Worm (Caenorhabditis elegans) whole organism, early embryonic: ENCODE measurements around the gene Y56A3A.28.

Experiments used
- B0310.2 ChIP-seq: sonication (generic microtip); optimal IDR thresholded peaks from 2 replicates; lab custom pipeline; 2016; ENCODE audit warnings: mild to moderate bottlenecking, missing genetic modification characterization, missing compliant biosample characterization
- F13C5.2 ChIP-seq: sonication (generic microtip); optimal IDR thresholded peaks from 2 replicates; lab custom pipeline; 2017; ENCODE audit warnings: mild to moderate bottlenecking, missing genetic modification characterization, inconsistent platforms, missing compliant biosample characterization
- aly-1 ChIP-seq: sonication (generic microtip); optimal IDR thresholded peaks from 2 replicates; lab custom pipeline; 2016; ENCODE audit warnings: missing genetic modification characterization, missing compliant biosample characterization
- ama-1 ChIP-seq: fragments of 150-350 bp; optimal IDR thresholded peaks from 2 replicates; lab custom pipeline; 2014
- ceh-13 ChIP-seq: fragments of 200-800 bp; sonication (Bioruptor generic); optimal IDR thresholded peaks from 2 replicates; lab custom pipeline; 2018; ENCODE audit warnings: mild to moderate bottlenecking, missing genetic modification characterization, missing compliant biosample characterization
- ceh-36 ChIP-seq: sonication (generic microtip); optimal IDR thresholded peaks from 2 replicates; lab custom pipeline; 2016; ENCODE audit warnings: missing genetic modification characterization, inconsistent platforms, missing compliant biosample characterization
- ets-7 ChIP-seq: sonication (generic microtip); optimal IDR thresholded peaks from 2 replicates; lab custom pipeline; 2016; ENCODE audit warnings: missing genotype, missing genetic modification characterization, missing compliant biosample characterization
- flt-1 ChIP-seq: fragments of 200-800 bp; sonication (Bioruptor generic); IDR thresholded peaks from 2 replicates; pipeline ENCODE4 v1.3.6; 2022; ENCODE audit warnings: missing genetic modification characterization, missing compliant biosample characterization
- hmbx-1 ChIP-seq: sonication (generic microtip); optimal IDR thresholded peaks from 2 replicates; lab custom pipeline; 2016; ENCODE audit warnings: mild to moderate bottlenecking, missing genetic modification characterization, missing compliant biosample characterization
- hmg-4 ChIP-seq: fragments of 200-800 bp; sonication (Bioruptor generic); optimal IDR thresholded peaks from 2 replicates; lab custom pipeline; 2018; ENCODE audit warnings: mild to moderate bottlenecking, missing genetic modification characterization, missing compliant biosample characterization
- hnd-1 ChIP-seq: sonication (generic microtip); optimal IDR thresholded peaks from 2 replicates; lab custom pipeline; 2016; ENCODE audit warnings: missing genetic modification characterization, missing compliant biosample characterization
- pes-1 ChIP-seq: fragments of 200-800 bp; sonication (Bioruptor generic); IDR thresholded peaks from 2 replicates; pipeline ENCODE4 v1.3.6; 2022; ENCODE audit warnings: missing genetic modification reagents, missing genetic modification characterization, missing compliant biosample characterization
- scrt-1 ChIP-seq: fragments of 200-800 bp; sonication (Bioruptor generic); IDR thresholded peaks from 2 replicates; pipeline ENCODE4 v1.3.6; 2022; ENCODE audit warnings: missing genetic modification characterization, missing compliant biosample characterization
- sea-1 ChIP-seq: fragments of 200-800 bp; sonication (Bioruptor generic); conservative IDR thresholded peaks from 2 replicates; pipeline ENCODE4 v1.3.6; 2022; ENCODE audit warnings: missing genetic modification characterization, missing compliant biosample characterization
- tbx-11 ChIP-seq: fragments of 200-800 bp; sonication (Bioruptor generic); IDR thresholded peaks from 2 replicates; pipeline ENCODE4 v1.3.6; 2022; ENCODE audit warnings: missing genetic modification characterization, missing compliant biosample characterization
- tbx-37 ChIP-seq: fragments of 200-800 bp; sonication (Bioruptor generic); conservative IDR thresholded peaks from 2 replicates; pipeline ENCODE4 v1.3.6; 2022; ENCODE audit warnings: missing genetic modification reagents, missing genetic modification characterization, missing compliant biosample characterization
- tra-4 ChIP-seq: sonication (generic microtip); optimal IDR thresholded peaks from 2 replicates; lab custom pipeline; 2017; ENCODE audit warnings: missing genetic modification characterization, missing compliant biosample characterization

Gene Y56A3A.28

DNA sequence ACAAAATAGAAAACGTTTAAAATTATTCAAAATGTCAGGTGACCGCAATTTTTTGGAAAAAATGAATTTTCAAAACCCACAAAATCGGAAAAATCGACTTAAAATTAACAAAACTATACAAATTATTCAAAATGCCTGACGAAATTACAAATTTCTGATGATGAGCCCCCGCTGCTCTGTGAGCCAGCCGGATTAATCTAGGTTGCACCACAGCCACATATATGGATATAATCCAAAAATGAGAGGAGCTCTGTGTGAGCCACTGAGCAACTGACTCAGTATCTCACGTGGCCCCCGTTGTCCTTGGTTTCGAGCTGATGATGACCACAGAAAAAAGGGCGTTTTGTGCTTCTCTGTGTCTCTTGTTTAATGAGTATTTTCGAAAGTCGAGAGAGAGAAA lies 13.9 kb upstream of the Y56A3A.28 start:
- TF ChIP-seq sea-1 (GFP tag; lab: Robert Waterston, UW) (no peak), pes-1 (GFP tag; lab: Robert Waterston, UW) (no peak), hnd-1 (tag; lab: Kevin White, UChicago) (no peak), tra-4 (tag; lab: Kevin White, UChicago) (no peak), F13C5.2 (no peak)

DNA sequence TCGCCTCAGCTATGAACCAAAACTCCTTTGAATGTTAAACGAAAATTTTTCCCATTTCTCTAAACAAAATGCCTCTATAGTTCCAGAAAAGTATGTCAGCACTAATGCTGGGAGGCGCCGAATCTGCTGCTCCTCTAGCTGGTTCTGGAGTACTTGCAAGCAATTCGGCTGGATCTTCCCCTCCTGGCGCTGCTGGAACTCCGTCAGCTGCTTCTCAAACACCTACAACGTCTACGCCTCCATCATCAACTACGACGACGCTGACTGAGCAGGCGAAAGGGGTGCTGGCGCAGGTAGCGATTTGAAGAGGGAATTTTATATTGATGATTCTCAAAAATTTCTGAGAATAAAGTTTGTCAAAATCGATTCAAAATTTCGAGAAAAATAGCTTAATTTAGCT lies 11.3 kb upstream of the Y56A3A.28 start:
- TF ChIP-seq flt-1, result no peak

DNA sequence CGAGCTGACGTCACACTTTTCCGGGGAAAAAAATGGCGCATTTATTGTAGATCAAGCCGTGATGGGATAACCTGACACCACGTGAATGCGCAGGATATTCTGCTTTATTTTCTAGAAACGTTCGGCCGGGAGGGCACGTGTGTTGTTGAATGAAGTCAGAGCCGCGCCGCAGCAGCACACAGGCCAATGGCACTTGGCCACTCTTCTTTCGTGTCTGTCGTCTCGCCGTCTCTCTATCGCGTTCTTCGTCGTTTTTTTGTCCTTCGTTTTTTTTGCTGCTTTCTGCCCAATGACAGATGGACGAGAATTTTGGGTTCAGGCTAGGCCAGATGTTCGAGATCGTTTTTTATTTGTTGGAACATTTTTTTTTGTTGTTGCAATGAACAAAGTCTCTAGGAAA lies 10.4 kb upstream of the Y56A3A.28 start:
- TF ChIP-seq hmbx-1 (tag; lab: Kevin White, UChicago), result no peak
- no peak for TF ChIP-seq pes-1 (GFP tag; lab: Robert Waterston, UW)
- no peak for TF ChIP-seq ceh-36
- TF ChIP-seq hnd-1 (tag; lab: Kevin White, UChicago), result no peak
- TF ChIP-seq ets-7, result no peak
- TF ChIP-seq B0310.2, result no peak
- no peak for TF ChIP-seq ceh-13 (GFP tag; lab: Kevin White, UChicago)
- TF ChIP-seq ama-1 (lab: Kevin White, UChicago), result no peak
- no peak for TF ChIP-seq tra-4 (tag; lab: Kevin White, UChicago)
- TF ChIP-seq tbx-11 (GFP tag; lab: Robert Waterston, UW), result no peak
- no peak for TF ChIP-seq sea-1 (GFP tag; lab: Robert Waterston, UW)
- TF ChIP-seq flt-1, result no peak
- no peak for TF ChIP-seq hmg-4 (GFP tag; lab: Kevin White, UChicago)
- TF ChIP-seq scrt-1 (GFP tag; lab: Robert Waterston, UW), result no peak
- TF ChIP-seq F13C5.2, result no peak
- no peak for TF ChIP-seq tbx-37
- no peak for TF ChIP-seq aly-1 (tag; lab: Kevin White, UChicago)

DNA sequence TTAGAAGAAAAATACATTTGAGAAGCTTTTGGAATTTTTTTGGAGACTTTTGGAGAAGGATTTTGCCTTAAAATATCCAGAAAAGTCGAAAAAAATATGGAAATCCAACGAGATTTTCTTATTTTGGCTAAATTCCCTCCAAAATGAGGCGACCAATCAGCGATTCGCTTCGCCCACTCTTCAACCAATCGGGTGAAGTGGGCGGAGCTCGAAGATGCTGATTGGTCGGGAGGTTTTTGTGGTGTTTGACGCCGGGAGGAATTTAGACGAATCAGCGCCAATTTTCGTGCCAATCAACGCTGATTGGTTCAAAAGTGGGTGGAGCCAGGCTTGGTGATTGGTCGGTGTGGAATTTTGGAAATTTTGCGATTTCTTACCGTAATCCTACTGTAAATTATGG lies 9.6 kb upstream of the Y56A3A.28 start:
- TF ChIP-seq ama-1 (lab: Kevin White, UChicago) (no peak), pes-1 (GFP tag; lab: Robert Waterston, UW) (no peak), hmg-4 (GFP tag; lab: Kevin White, UChicago) (no peak), B0310.2 (no peak), sea-1 (GFP tag; lab: Robert Waterston, UW) (no peak), ceh-36 (no peak), F13C5.2 (no peak), tbx-37 (no peak), tra-4 (tag; lab: Kevin White, UChicago) (no peak), flt-1 (no peak), aly-1 (tag; lab: Kevin White, UChicago) (no peak), tbx-11 (GFP tag; lab: Robert Waterston, UW) (no peak)

DNA sequence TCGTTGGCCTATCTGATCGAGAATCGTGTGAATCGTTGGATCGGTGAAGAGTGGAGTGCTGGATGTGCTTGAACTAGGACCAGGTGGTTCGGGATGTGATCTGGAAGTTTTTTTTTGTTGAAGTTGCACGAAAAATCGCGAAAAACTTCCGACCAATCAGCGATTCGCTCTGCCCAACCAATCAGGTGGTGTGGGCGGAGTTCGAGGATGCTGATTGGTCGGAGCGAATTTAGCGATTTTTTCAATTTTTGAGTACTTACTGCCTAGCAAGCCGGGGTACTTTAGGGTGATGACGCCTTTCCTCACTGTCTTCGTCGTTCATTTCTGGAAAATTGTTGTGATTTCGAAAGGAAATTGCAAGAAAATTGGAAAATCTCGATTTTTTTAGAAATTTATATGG lies 7.6 kb upstream of the Y56A3A.28 start, which contains the start of gene Y56A3A.30:
Gene Y56A3A.30 (minus strand): TSS at position 324 of the 400 bp plus-strand sequence.
- TF ChIP-seq hmg-4 (GFP tag; lab: Kevin White, UChicago) (no peak), sea-1 (GFP tag; lab: Robert Waterston, UW) (no peak), scrt-1 (GFP tag; lab: Robert Waterston, UW) (no peak), hmbx-1 (tag; lab: Kevin White, UChicago) (no peak), B0310.2 (no peak)

DNA sequence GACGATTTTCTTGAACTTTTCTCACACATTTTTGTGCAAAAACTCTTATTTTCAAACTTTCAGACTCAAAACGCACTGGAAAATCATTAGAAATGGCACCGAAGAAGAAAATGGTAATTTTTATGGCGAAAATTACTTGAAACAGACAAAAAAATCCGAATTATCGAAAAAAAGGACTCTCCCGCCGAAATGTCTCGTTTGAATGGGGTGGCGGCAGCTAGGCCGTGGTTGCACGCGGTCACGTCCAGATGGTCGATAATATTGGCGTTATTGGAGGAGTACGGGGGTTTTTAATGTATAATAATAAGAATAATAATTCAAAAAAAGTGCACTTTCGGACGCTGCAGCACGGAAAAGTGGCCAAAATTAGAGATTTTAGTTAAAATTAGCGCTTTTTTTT lies 3.2 kb upstream of the Y56A3A.28 start, which contains the start of gene Y56A3A.31:
Gene Y56A3A.31 (plus strand): TSS at position 64 of the 400 bp plus-strand sequence.
- TF ChIP-seq scrt-1 (GFP tag; lab: Robert Waterston, UW) (no peak), hmbx-1 (tag; lab: Kevin White, UChicago) (no peak), F13C5.2 (no peak), tbx-11 (GFP tag; lab: Robert Waterston, UW) (no peak), ama-1 (lab: Kevin White, UChicago) (no peak), hnd-1 (tag; lab: Kevin White, UChicago) (no peak)

DNA sequence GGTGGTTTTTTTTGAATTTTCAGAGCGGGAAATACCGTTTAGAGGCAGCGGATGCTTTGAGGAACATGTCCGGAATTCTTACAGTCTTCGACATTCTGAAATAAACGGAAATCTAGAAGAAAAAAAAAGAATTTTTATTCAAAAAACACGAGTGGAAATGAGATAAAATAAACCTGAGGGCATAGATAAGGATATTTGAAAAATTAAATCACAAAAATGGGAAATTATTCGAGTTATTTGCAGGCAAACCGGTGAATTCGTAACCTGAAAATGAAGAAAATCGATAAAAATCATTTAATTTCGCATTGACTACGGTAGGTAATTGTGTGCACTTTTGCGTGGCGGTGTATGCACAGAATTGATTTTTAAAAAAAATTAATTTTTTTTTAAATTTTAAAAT lies 2.8 kb upstream of the Y56A3A.28 start, which contains the start of gene ung-1:
Gene ung-1 (minus strand): TSS at position 101 of the 400 bp plus-strand sequence.
- TF ChIP-seq ets-7 (no peak), flt-1 (no peak), tbx-37 (no peak), tbx-11 (GFP tag; lab: Robert Waterston, UW) (no peak), aly-1 (tag; lab: Kevin White, UChicago) (no peak), hmbx-1 (tag; lab: Kevin White, UChicago) (no peak), ceh-13 (GFP tag; lab: Kevin White, UChicago) (no peak), B0310.2 (no peak), ceh-36 (no peak), hnd-1 (tag; lab: Kevin White, UChicago) (no peak), pes-1 (GFP tag; lab: Robert Waterston, UW) (no peak), ama-1 (lab: Kevin White, UChicago) (no peak), sea-1 (GFP tag; lab: Robert Waterston, UW) (no peak), scrt-1 (GFP tag; lab: Robert Waterston, UW) (no peak), F13C5.2 (no peak), tra-4 (tag; lab: Kevin White, UChicago) (no peak), hmg-4 (GFP tag; lab: Kevin White, UChicago) (no peak)

DNA sequence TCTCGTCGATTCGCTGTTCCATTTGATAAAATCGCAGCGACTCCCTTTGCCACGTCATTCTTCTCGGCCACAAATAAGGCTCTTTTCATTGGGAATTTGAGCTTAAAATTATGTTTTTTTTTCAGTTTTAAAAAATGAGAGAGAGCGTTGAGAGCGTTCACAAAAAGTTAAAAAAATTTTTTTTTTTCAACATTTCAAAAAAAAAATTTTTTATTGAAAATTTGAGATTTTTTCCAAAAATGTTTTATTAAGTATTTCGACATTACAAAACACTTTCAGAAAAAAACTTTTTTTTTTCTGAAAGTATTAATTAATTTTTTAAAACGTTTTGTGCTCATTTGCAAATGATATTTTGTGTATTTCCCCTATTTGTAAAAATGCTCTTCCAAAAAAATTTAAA lies 11.1 kb downstream of the Y56A3A.28 start, which contains the start of gene top-3:
Gene top-3 (minus strand): TSS at position 101 of the 400 bp plus-strand sequence.
- TF ChIP-seq hmg-4 (GFP tag; lab: Kevin White, UChicago), result no peak
- TF ChIP-seq hnd-1 (tag; lab: Kevin White, UChicago), result no peak
- TF ChIP-seq sea-1 (GFP tag; lab: Robert Waterston, UW), result no peak
- TF ChIP-seq ama-1 (lab: Kevin White, UChicago), result no peak
- no peak for TF ChIP-seq aly-1 (tag; lab: Kevin White, UChicago)
- no peak for TF ChIP-seq tbx-11 (GFP tag; lab: Robert Waterston, UW)
- no peak for TF ChIP-seq scrt-1 (GFP tag; lab: Robert Waterston, UW)
- TF ChIP-seq ceh-13 (GFP tag; lab: Kevin White, UChicago), result no peak
- no peak for TF ChIP-seq ets-7
- no peak for TF ChIP-seq hmbx-1 (tag; lab: Kevin White, UChicago)
- TF ChIP-seq pes-1 (GFP tag; lab: Robert Waterston, UW), result no peak
- TF ChIP-seq B0310.2, result no peak
- TF ChIP-seq tra-4 (tag; lab: Kevin White, UChicago), result no peak
